Worm (Caenorhabditis elegans): Measurements from ENCODE around the gene W04E12.7.

W04E12.7 gene

ce11 chrV:19754331-19754730 is 17.0 kb upstream of the W04E12.7 start:
- TF ChIP-seq ref-1 (GFP tag; conservative IDR thresholded peaks at IDR 0.05) (no peak), tab-1 (GFP tag; IDR thresholded peaks at IDR 0.05) (no peak), ztf-29 (GFP tag; IDR thresholded peaks at IDR 0.05) (no peak), flt-1 (GFP tag; IDR thresholded peaks at IDR 0.05) (no peak), klf-2 (GFP tag; conservative IDR thresholded peaks at IDR 0.05) (no peak), cog-1 (tag; optimal IDR thresholded peaks at IDR 0.05) (no peak), T22C8.4 (GFP tag; IDR thresholded peaks at IDR 0.05) (no peak), ztf-23 (GFP tag; IDR thresholded peaks at IDR 0.05) (no peak), med-1 (GFP tag; optimal IDR thresholded peaks at IDR 0.05; ENCODE audit: insufficient read depth) (no peak)

ce11 chrV:19752879-19753278 is 15.5 kb upstream of the W04E12.7 start:
- TF ChIP-seq med-1 (GFP tag; optimal IDR thresholded peaks at IDR 0.05; ENCODE audit: insufficient read depth) (no peak), ref-1 (GFP tag; conservative IDR thresholded peaks at IDR 0.05) (no peak), T22C8.4 (GFP tag; IDR thresholded peaks at IDR 0.05) (no peak), flt-1 (GFP tag; IDR thresholded peaks at IDR 0.05) (no peak), klf-2 (GFP tag; conservative IDR thresholded peaks at IDR 0.05) (no peak), ztf-29 (GFP tag; IDR thresholded peaks at IDR 0.05) (no peak), ztf-23 (GFP tag; IDR thresholded peaks at IDR 0.05) (no peak), cog-1 (tag; optimal IDR thresholded peaks at IDR 0.05) (no peak), tab-1 (GFP tag; IDR thresholded peaks at IDR 0.05) (no peak)

ce11 chrV:19751124-19751523 is 13.8 kb upstream of the W04E12.7 start, which contains the start of gene clec-49:
TSS of gene clec-49 (minus strand) at chrV:19751226.
- TF ChIP-seq flt-1 (GFP tag; IDR thresholded peaks at IDR 0.05) = no peak
- TF ChIP-seq klf-2 (GFP tag; conservative IDR thresholded peaks at IDR 0.05) = no peak
- TF ChIP-seq T22C8.4 (GFP tag; IDR thresholded peaks at IDR 0.05) = no peak
- TF ChIP-seq cog-1 (tag; optimal IDR thresholded peaks at IDR 0.05) = no peak

- TF ChIP-seq flt-1 (GFP tag; IDR thresholded peaks at IDR 0.05) (no peak), klf-2 (GFP tag; conservative IDR thresholded peaks at IDR 0.05) (no peak), ztf-23 (GFP tag; IDR thresholded peaks at IDR 0.05) (no peak), cog-1 (tag; optimal IDR thresholded peaks at IDR 0.05) (no peak), T22C8.4 (GFP tag; IDR thresholded peaks at IDR 0.05) (no peak), med-1 (GFP tag; optimal IDR thresholded peaks at IDR 0.05; ENCODE audit: insufficient read depth) (no peak), ztf-29 (GFP tag; IDR thresholded peaks at IDR 0.05) (no peak), tab-1 (GFP tag; IDR thresholded peaks at IDR 0.05) (no peak), ref-1 (GFP tag; conservative IDR thresholded peaks at IDR 0.05) (no peak)
These were observed 9.8 kb upstream of the W04E12.7 start for ce11 chrV:19747144-19747543.

- TF ChIP-seq ztf-23 (GFP tag; IDR thresholded peaks at IDR 0.05) = no peak
These were observed 8.5 kb upstream of the W04E12.7 start, which contains the start of gene W04E12.5 for ce11 chrV:19745852-19746251. TSS of gene W04E12.5 (plus strand) at chrV:19746152.

ce11 chrV:19744210-19744609 is 6.9 kb upstream of the W04E12.7 start:
- TF ChIP-seq T22C8.4 (GFP tag; IDR thresholded peaks at IDR 0.05) (peak; percentile 59; the same call in 1 of the 2 replicates), med-1 (GFP tag; optimal IDR thresholded peaks at IDR 0.05; ENCODE audit: insufficient read depth) (no peak), klf-2 (GFP tag; conservative IDR thresholded peaks at IDR 0.05) (no peak), flt-1 (GFP tag; IDR thresholded peaks at IDR 0.05) (no peak), ztf-23 (GFP tag; IDR thresholded peaks at IDR 0.05) (no peak)

- TF ChIP-seq tab-1 (GFP tag; IDR thresholded peaks at IDR 0.05) = no peak
- TF ChIP-seq med-1 (GFP tag; optimal IDR thresholded peaks at IDR 0.05; ENCODE audit: insufficient read depth) = no peak
- TF ChIP-seq ref-1 (GFP tag; conservative IDR thresholded peaks at IDR 0.05) = no peak
- TF ChIP-seq cog-1 (tag; optimal IDR thresholded peaks at IDR 0.05) = no peak
- no peak for TF ChIP-seq flt-1 (GFP tag; IDR thresholded peaks at IDR 0.05)
- no peak for TF ChIP-seq ztf-29 (GFP tag; IDR thresholded peaks at IDR 0.05)
- no peak for TF ChIP-seq T22C8.4 (GFP tag; IDR thresholded peaks at IDR 0.05)
- TF ChIP-seq klf-2 (GFP tag; conservative IDR thresholded peaks at IDR 0.05) = no peak
- TF ChIP-seq ztf-23 (GFP tag; IDR thresholded peaks at IDR 0.05) = no peak
These were observed 6.4 kb upstream of the W04E12.7 start for ce11 chrV:19743794-19744193.

- no peak for TF ChIP-seq cog-1 (tag; optimal IDR thresholded peaks at IDR 0.05)
These were observed 5.9 kb upstream of the W04E12.7 start, which contains the start of gene W04E12.4 for ce11 chrV:19743305-19743704. TSS of gene W04E12.4 (plus strand) at chrV:19743605.

- TF ChIP-seq ref-1 (GFP tag; conservative IDR thresholded peaks at IDR 0.05) (no peak), tab-1 (GFP tag; IDR thresholded peaks at IDR 0.05) (no peak), ztf-23 (GFP tag; IDR thresholded peaks at IDR 0.05) (no peak), klf-2 (GFP tag; conservative IDR thresholded peaks at IDR 0.05) (no peak), med-1 (GFP tag; optimal IDR thresholded peaks at IDR 0.05; ENCODE audit: insufficient read depth) (no peak), flt-1 (GFP tag; IDR thresholded peaks at IDR 0.05) (no peak), T22C8.4 (GFP tag; IDR thresholded peaks at IDR 0.05) (no peak)
These were observed 4.3 kb upstream of the W04E12.7 start, which contains the start of gene W04E12.3 for ce11 chrV:19741651-19742050. TSS of gene W04E12.3 (plus strand) at chrV:19741951.

ce11 chrV:19741034-19741433 is 3.7 kb upstream of the W04E12.7 start, which contains the start of gene W04E12.2:
TSS of gene W04E12.2 (minus strand) at chrV:19741134.
- peak; percentile 52; the same call in 1 of the 2 replicates for TF ChIP-seq T22C8.4 (GFP tag; IDR thresholded peaks at IDR 0.05)
- no peak for TF ChIP-seq cog-1 (tag; optimal IDR thresholded peaks at IDR 0.05)

ce11 chrV:19738117-19738516 is 759 bp upstream of the W04E12.7 start, which contains the start of gene fbxa-131:
TSS of gene fbxa-131 (plus strand) at chrV:19738417.
- no peak for TF ChIP-seq med-1 (GFP tag; optimal IDR thresholded peaks at IDR 0.05; ENCODE audit: insufficient read depth)
- no peak for TF ChIP-seq T22C8.4 (GFP tag; IDR thresholded peaks at IDR 0.05)
- no peak for TF ChIP-seq ztf-29 (GFP tag; IDR thresholded peaks at IDR 0.05)
- TF ChIP-seq flt-1 (GFP tag; IDR thresholded peaks at IDR 0.05) = no peak
- TF ChIP-seq ref-1 (GFP tag; conservative IDR thresholded peaks at IDR 0.05) = no peak
- TF ChIP-seq tab-1 (GFP tag; IDR thresholded peaks at IDR 0.05) = no peak
- TF ChIP-seq ztf-23 (GFP tag; IDR thresholded peaks at IDR 0.05) = no peak
- no peak for TF ChIP-seq cog-1 (tag; optimal IDR thresholded peaks at IDR 0.05)
- no peak for TF ChIP-seq klf-2 (GFP tag; conservative IDR thresholded peaks at IDR 0.05)
